Worm (Caenorhabditis elegans) whole organism, L4 larva: ENCODE measurements around the gene osta-1.

ENCODE experiments used
- T20F7.1 ChIP-seq: fragments of 200-800 bp; sonication (Bioruptor generic); optimal IDR thresholded peaks from 2 replicates; lab custom pipeline; 2018; ENCODE audit warnings: mild to moderate bottlenecking, missing genetic modification characterization, missing compliant biosample characterization
- fos-1 ChIP-seq: fragments of 150-350 bp; optimal IDR thresholded peaks from 2 replicates; lab custom pipeline; 2014; ENCODE audit warnings: missing biosample characterization, missing genetic modification characterization
- hif-1 ChIP-seq, 2 experiments: sonication (generic microtip); optimal IDR thresholded peaks; 2 replicates each; lab custom pipeline; 2016 to 2017; ENCODE audit warnings: missing compliant biosample characterization in 2 of 2, missing genetic modification characterization in 2 of 2, missing genetic modification reagents in 2 of 2, missing genotype in 2 of 2, mild to moderate bottlenecking in 1 of 2
- lsy-2 ChIP-seq, 2 experiments: fragments of 150-350 bp in 1 of 2; sonication (generic microtip) in 1 of 2; optimal IDR thresholded peaks; 2 replicates each; lab custom pipeline; 2014 to 2017; ENCODE audit warnings: missing biosample characterization in 2 of 2, missing genetic modification characterization in 2 of 2
- pha-4 ChIP-seq, 2 experiments: fragments of 150-350 bp in 1 of 2; fragments of 200-800 bp in 1 of 2; sonication (Bioruptor generic) in 1 of 2; IDR thresholded peaks in 1 of 2; optimal IDR thresholded peaks in 1 of 2; 2 replicates each; pipeline versions ENCODE4 v1.3.6 to Lab custom; 2014 to 2022; ENCODE audit warnings: missing genetic modification characterization in 2 of 2, missing genetic modification reagents in 2 of 2, missing biosample characterization in 1 of 2, missing compliant biosample characterization in 1 of 2

- TF ChIP-seq T20F7.1 (no peak), fos-1 (tag; lab: Kevin White, UChicago) (no peak), pha-4 (GFP tag; IDR thresholded peaks at IDR 0.05; lab: Robert Waterston, UW) (no peak), pha-4 (tag; optimal IDR thresholded peaks at IDR 0.05; lab: Kevin White, UChicago) (no peak), lsy-2 (tag; optimal IDR thresholded peaks at IDR 0.05; lab: Kevin White, UChicago) (no peak), hif-1 (tag; optimal IDR thresholded peaks at IDR 0.05; lab: Kevin White, UChicago) (no peak)
Observed at ce11 chrII:46116-46515, 39.7 kb downstream of the osta-1 start, which contains the start of gene rpt-4.
